Worm (Caenorhabditis elegans): ENCODE results near the gene Y116F11B.8.

DNA sequence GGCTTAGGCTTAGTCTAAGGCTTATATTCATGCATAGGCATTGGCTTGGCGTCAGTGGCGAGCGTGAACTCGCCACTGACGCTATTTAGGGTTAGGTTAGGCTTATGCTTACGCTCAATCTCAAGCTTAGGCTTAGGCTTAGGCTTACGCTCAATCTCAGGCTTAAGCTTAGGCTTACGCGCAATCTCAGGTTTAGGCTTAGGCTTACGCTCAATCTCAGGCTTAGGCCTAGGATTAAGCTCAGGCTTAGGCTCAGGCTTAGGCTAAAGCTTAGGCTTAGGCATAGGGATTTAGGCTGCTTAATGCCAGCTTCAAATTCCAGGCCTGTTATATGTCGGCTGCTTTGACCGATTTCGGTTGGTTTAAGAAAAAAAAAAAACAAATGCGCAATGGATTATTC lies 37.3 kb upstream of the Y116F11B.8 start:
- TF ChIP-seq ceh-27 (GFP tag; optimal IDR thresholded peaks at IDR 0.05) (no peak), Y95B8A.8 (GFP tag; IDR thresholded peaks at IDR 0.05) (no peak), K11D2.4 (GFP tag; IDR thresholded peaks at IDR 0.05) (no peak), nhr-179 (tag; optimal IDR thresholded peaks at IDR 0.05) (no peak)
